Worm (Caenorhabditis elegans) whole organism, early embryonic: ENCODE results near the gene far-3.

ENCODE experiments used
- B0310.2 ChIP-seq: sonication (generic microtip); optimal IDR thresholded peaks from 2 replicates; lab custom pipeline; 2016; ENCODE audit warnings: mild to moderate bottlenecking, missing genetic modification characterization, missing compliant biosample characterization
- F13C5.2 ChIP-seq: sonication (generic microtip); optimal IDR thresholded peaks from 2 replicates; lab custom pipeline; 2017; ENCODE audit warnings: mild to moderate bottlenecking, missing genetic modification characterization, inconsistent platforms, missing compliant biosample characterization
- aly-1 ChIP-seq: sonication (generic microtip); optimal IDR thresholded peaks from 2 replicates; lab custom pipeline; 2016; ENCODE audit warnings: missing genetic modification characterization, missing compliant biosample characterization
- ama-1 ChIP-seq: fragments of 150-350 bp; optimal IDR thresholded peaks from 2 replicates; lab custom pipeline; 2014
- ceh-13 ChIP-seq: fragments of 200-800 bp; sonication (Bioruptor generic); optimal IDR thresholded peaks from 2 replicates; lab custom pipeline; 2018; ENCODE audit warnings: mild to moderate bottlenecking, missing genetic modification characterization, missing compliant biosample characterization
- ceh-36 ChIP-seq: sonication (generic microtip); optimal IDR thresholded peaks from 2 replicates; lab custom pipeline; 2016; ENCODE audit warnings: missing genetic modification characterization, inconsistent platforms, missing compliant biosample characterization
- ets-7 ChIP-seq: sonication (generic microtip); optimal IDR thresholded peaks from 2 replicates; lab custom pipeline; 2016; ENCODE audit warnings: missing genotype, missing genetic modification characterization, missing compliant biosample characterization
- flt-1 ChIP-seq: fragments of 200-800 bp; sonication (Bioruptor generic); IDR thresholded peaks from 2 replicates; pipeline ENCODE4 v1.3.6; 2022; ENCODE audit warnings: missing genetic modification characterization, missing compliant biosample characterization
- hmbx-1 ChIP-seq: sonication (generic microtip); optimal IDR thresholded peaks from 2 replicates; lab custom pipeline; 2016; ENCODE audit warnings: mild to moderate bottlenecking, missing genetic modification characterization, missing compliant biosample characterization
- hmg-4 ChIP-seq: fragments of 200-800 bp; sonication (Bioruptor generic); optimal IDR thresholded peaks from 2 replicates; lab custom pipeline; 2018; ENCODE audit warnings: mild to moderate bottlenecking, missing genetic modification characterization, missing compliant biosample characterization
- hnd-1 ChIP-seq: sonication (generic microtip); optimal IDR thresholded peaks from 2 replicates; lab custom pipeline; 2016; ENCODE audit warnings: missing genetic modification characterization, missing compliant biosample characterization
- pes-1 ChIP-seq: fragments of 200-800 bp; sonication (Bioruptor generic); IDR thresholded peaks from 2 replicates; pipeline ENCODE4 v1.3.6; 2022; ENCODE audit warnings: missing genetic modification reagents, missing genetic modification characterization, missing compliant biosample characterization
- scrt-1 ChIP-seq: fragments of 200-800 bp; sonication (Bioruptor generic); IDR thresholded peaks from 2 replicates; pipeline ENCODE4 v1.3.6; 2022; ENCODE audit warnings: missing genetic modification characterization, missing compliant biosample characterization
- sea-1 ChIP-seq: fragments of 200-800 bp; sonication (Bioruptor generic); conservative IDR thresholded peaks from 2 replicates; pipeline ENCODE4 v1.3.6; 2022; ENCODE audit warnings: missing genetic modification characterization, missing compliant biosample characterization
- tbx-11 ChIP-seq: fragments of 200-800 bp; sonication (Bioruptor generic); IDR thresholded peaks from 2 replicates; pipeline ENCODE4 v1.3.6; 2022; ENCODE audit warnings: missing genetic modification characterization, missing compliant biosample characterization
- tbx-37 ChIP-seq: fragments of 200-800 bp; sonication (Bioruptor generic); conservative IDR thresholded peaks from 2 replicates; pipeline ENCODE4 v1.3.6; 2022; ENCODE audit warnings: missing genetic modification reagents, missing genetic modification characterization, missing compliant biosample characterization
- tra-4 ChIP-seq: sonication (generic microtip); optimal IDR thresholded peaks from 2 replicates; lab custom pipeline; 2017; ENCODE audit warnings: missing genetic modification characterization, missing compliant biosample characterization

far-3 gene

ce11 chrV:13002070-13002469 is 4.7 kb upstream of the far-3 start, which contains the start of gene inft-2:
TSS of gene inft-2 (plus strand) at chrV:13002317.
- TF ChIP-seq tbx-37 (GFP tag; lab: Robert Waterston, UW): no peak
- no peak for TF ChIP-seq aly-1 (tag; lab: Kevin White, UChicago)
- no peak for TF ChIP-seq scrt-1 (GFP tag; lab: Robert Waterston, UW)
- no peak for TF ChIP-seq hmbx-1 (tag; lab: Kevin White, UChicago)
- no peak for TF ChIP-seq B0310.2 (tag; lab: Kevin White, UChicago)
- TF ChIP-seq F13C5.2 (tag; lab: Kevin White, UChicago): no peak

- TF ChIP-seq ceh-13 (no peak), F13C5.2 (tag; lab: Kevin White, UChicago) (no peak), B0310.2 (tag; lab: Kevin White, UChicago) (no peak), tbx-11 (GFP tag; lab: Robert Waterston, UW) (no peak), ama-1 (lab: Kevin White, UChicago) (no peak), pes-1 (no peak), ets-7 (tag; lab: Kevin White, UChicago) (no peak)
Measured at ce11 chrV:13000068-13000467, 2.7 kb upstream of the far-3 start.

DNA sequence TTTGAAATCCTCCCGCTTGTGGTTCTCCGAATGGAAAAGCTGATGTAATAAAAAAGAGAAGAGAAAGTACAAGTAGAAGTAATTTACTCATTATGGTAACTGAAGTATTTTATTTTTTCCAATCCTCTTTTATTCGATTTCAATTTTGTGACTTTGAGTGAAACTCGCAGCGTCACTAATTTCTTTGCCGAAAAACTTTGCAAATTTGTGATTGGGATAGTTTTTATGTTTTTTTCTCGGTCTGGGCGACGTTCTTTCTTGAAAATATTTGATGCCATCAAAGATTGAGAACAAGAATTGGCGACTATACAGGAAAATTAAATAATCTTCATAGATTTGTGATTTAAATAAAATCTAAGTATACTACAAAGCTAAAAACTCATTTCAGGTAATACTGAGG is 2.2 kb upstream of the far-3 start, which contains the start of gene far-4:
TSS of gene far-4 (minus strand) at position 101 of the 400 bp plus-strand sequence.
- TF ChIP-seq tbx-11 (GFP tag; lab: Robert Waterston, UW) (no peak), F13C5.2 (tag; lab: Kevin White, UChicago) (no peak), hmg-4 (no peak), tra-4 (tag; lab: Kevin White, UChicago) (no peak), sea-1 (GFP tag; lab: Robert Waterston, UW) (no peak), ceh-36 (no peak), ama-1 (lab: Kevin White, UChicago) (no peak), hmbx-1 (tag; lab: Kevin White, UChicago) (no peak), scrt-1 (GFP tag; lab: Robert Waterston, UW) (no peak), pes-1 (no peak), aly-1 (tag; lab: Kevin White, UChicago) (no peak)

DNA sequence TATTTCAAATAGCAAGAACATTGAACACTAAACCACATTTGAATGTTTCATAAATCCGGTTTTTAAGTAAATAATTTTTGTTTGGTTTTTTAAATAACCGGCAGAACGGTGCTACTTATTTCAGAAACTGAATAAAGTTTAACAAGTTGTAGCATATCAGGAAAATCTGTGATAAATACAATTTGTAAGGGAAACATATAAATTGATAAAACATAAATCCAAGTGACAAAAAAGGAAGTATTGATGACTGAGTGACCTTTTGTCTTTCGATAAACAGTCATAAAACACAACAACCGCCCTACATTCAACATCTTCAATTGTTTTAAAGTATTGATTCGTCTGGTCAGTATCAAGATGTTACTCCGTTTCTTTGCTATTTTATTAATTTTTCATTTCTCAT is 2.1 kb downstream of the far-3 start, which contains the start of gene far-5:
TSS of gene far-5 (plus strand) at position 301 of the 400 bp plus-strand sequence.
- TF ChIP-seq ceh-36 (no peak), aly-1 (tag; lab: Kevin White, UChicago) (no peak), hnd-1 (no peak), hmg-4 (no peak), F13C5.2 (tag; lab: Kevin White, UChicago) (no peak), tbx-37 (GFP tag; lab: Robert Waterston, UW) (no peak), ama-1 (lab: Kevin White, UChicago) (no peak), hmbx-1 (tag; lab: Kevin White, UChicago) (no peak), B0310.2 (tag; lab: Kevin White, UChicago) (no peak), ets-7 (tag; lab: Kevin White, UChicago) (no peak), scrt-1 (GFP tag; lab: Robert Waterston, UW) (no peak), ceh-13 (no peak)

ce11 chrV:12992891-12993290 is 4.4 kb downstream of the far-3 start, which contains the start of the genes F15B9.11 and dsl-7:
TSS of gene F15B9.11 (minus strand) at chrV:12992895.
TSS of gene dsl-7 (plus strand) at chrV:12993150.
- TF ChIP-seq ets-7 (tag; lab: Kevin White, UChicago): no peak
- no peak for TF ChIP-seq ceh-36
- no peak for TF ChIP-seq aly-1 (tag; lab: Kevin White, UChicago)
- no peak for TF ChIP-seq scrt-1 (GFP tag; lab: Robert Waterston, UW)
- TF ChIP-seq flt-1 (GFP tag; lab: Robert Waterston, UW): no peak

- TF ChIP-seq tbx-37 (GFP tag; lab: Robert Waterston, UW) (no peak), flt-1 (GFP tag; lab: Robert Waterston, UW) (no peak), hnd-1 (no peak), aly-1 (tag; lab: Kevin White, UChicago) (no peak), F13C5.2 (tag; lab: Kevin White, UChicago) (no peak), ceh-36 (no peak), pes-1 (no peak), hmg-4 (no peak), sea-1 (GFP tag; lab: Robert Waterston, UW) (no peak), tra-4 (tag; lab: Kevin White, UChicago) (no peak), tbx-11 (GFP tag; lab: Robert Waterston, UW) (no peak), ets-7 (tag; lab: Kevin White, UChicago) (no peak), B0310.2 (tag; lab: Kevin White, UChicago) (no peak), hmbx-1 (tag; lab: Kevin White, UChicago) (no peak)
Measured at ce11 chrV:12988256-12988655, 9.1 kb downstream of the far-3 start, which contains the start of gene F15B9.8. TSS of gene F15B9.8 (plus strand) at chrV:12988556.

DNA sequence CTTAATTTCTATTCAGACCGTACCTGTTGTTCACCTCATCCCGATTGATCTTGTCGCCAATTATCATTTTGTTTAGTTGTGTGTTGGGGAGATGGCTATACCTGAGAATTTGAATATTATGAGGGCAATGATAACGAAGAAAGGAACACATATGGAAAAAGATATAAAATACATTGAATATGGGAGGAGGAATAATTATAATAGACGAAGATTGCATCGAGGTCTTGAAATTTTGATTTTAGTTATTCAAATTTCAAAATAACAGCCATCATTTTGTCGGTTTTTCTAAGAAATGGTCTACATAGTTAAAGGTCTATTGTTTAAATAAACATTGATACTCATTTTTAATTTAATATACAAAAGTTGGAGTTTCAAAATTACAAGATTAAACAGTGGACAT is 10.3 kb downstream of the far-3 start, which contains the start of gene shw-3:
TSS of gene shw-3 (minus strand) at position 101 of the 400 bp plus-strand sequence.
- TF ChIP-seq sea-1 (GFP tag; lab: Robert Waterston, UW): no peak
- TF ChIP-seq flt-1 (GFP tag; lab: Robert Waterston, UW): no peak
- no peak for TF ChIP-seq ets-7 (tag; lab: Kevin White, UChicago)

- no peak for TF ChIP-seq ceh-36
- TF ChIP-seq tbx-11 (GFP tag; lab: Robert Waterston, UW): no peak
- no peak for TF ChIP-seq flt-1 (GFP tag; lab: Robert Waterston, UW)
- TF ChIP-seq B0310.2 (tag; lab: Kevin White, UChicago): no peak
- TF ChIP-seq ceh-13: no peak
- TF ChIP-seq F13C5.2 (tag; lab: Kevin White, UChicago): no peak
- TF ChIP-seq tbx-37 (GFP tag; lab: Robert Waterston, UW): no peak
- no peak for TF ChIP-seq pes-1
- TF ChIP-seq tra-4 (tag; lab: Kevin White, UChicago): no peak
- no peak for TF ChIP-seq hmg-4
- no peak for TF ChIP-seq ama-1 (lab: Kevin White, UChicago)
Measured at ce11 chrV:12974047-12974446, 23.3 kb downstream of the far-3 start.
